Fruit fly (Drosophila melanogaster): Measurements from ENCODE around the gene mRpL4.

The mRpL4 gene

DNA sequence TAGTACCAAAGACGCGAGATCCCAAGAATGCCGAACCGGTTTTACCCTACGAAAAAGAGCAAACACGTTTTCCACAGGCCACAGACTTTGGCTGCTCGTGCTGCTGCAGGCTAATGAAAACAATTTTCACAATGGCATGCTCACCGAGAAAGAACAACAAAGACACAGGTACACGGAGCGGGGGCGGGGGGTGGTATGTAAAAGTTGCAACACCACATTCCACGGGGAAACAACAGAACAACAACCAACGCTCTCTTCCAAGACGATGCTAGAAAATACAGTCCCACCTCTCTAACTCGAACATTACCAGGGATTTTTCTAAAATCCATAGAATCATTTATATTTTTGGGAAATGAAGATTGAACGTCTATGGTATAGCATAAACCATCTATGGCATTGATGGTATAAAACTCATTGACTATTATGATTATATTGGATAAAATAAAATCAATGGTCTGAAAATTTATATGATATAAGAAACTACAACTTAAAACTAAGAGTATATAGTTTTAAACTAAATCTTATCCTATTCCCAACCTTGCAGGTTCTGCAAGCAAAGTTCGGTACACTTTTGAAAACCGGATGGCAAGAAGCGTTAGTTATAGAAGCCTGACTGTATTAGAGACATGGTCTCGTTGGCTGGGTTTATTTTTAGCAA lies 47.4 kb downstream of the mRpL4 start:
- TF ChIP-seq CG31627 (GFP tag; optimal IDR thresholded peaks at IDR 0.05) = peak; percentile 6
- peak; percentile 45 for TF ChIP-seq CG6808 (GFP tag; optimal IDR thresholded peaks at IDR 0.05)
- TF ChIP-seq achi (GFP tag; optimal IDR thresholded peaks at IDR 0.05) = peak; percentile 50
- TF ChIP-seq Blimp-1 (GFP tag; optimal IDR thresholded peaks at IDR 0.05) = no peak
- peak; percentile 4 for TF ChIP-seq topi (GFP tag; optimal IDR thresholded peaks at IDR 0.05)
- peak; percentile 4 for TF ChIP-seq CG10669 (GFP tag; optimal IDR thresholded peaks at IDR 0.05)
- no peak for TF ChIP-seq CG6792 (GFP tag; optimal IDR thresholded peaks at IDR 0.05)
- TF ChIP-seq lz (GFP tag; optimal IDR thresholded peaks at IDR 0.05) = peak; percentile 9
- TF ChIP-seq vri (GFP tag; optimal IDR thresholded peaks at IDR 0.05) = no peak
- peak; percentile 44 for TF ChIP-seq OdsH (GFP tag; optimal IDR thresholded peaks at IDR 0.05)
- no peak for TF ChIP-seq CG8319 (GFP tag; optimal IDR thresholded peaks at IDR 0.05)
- TF ChIP-seq Ets96B (tag; optimal IDR thresholded peaks at IDR 0.05) = peak; percentile 38
- peak; percentile 1 for TF ChIP-seq CG3919 (GFP tag; optimal IDR thresholded peaks at IDR 0.05)
- no peak for TF ChIP-seq esn (GFP tag; optimal IDR thresholded peaks at IDR 0.05)
- no peak for TF ChIP-seq ss (GFP tag; optimal IDR thresholded peaks at IDR 0.05)
- TF ChIP-seq Met (GFP tag; optimal IDR thresholded peaks at IDR 0.05) = peak; percentile 50
- peak; percentile 81 for TF ChIP-seq CG32006 (GFP tag; optimal IDR thresholded peaks at IDR 0.05)
- TF ChIP-seq CG34406 (GFP tag; optimal IDR thresholded peaks at IDR 0.05) = no peak
- TF ChIP-seq Sox15 (GFP tag; optimal IDR thresholded peaks at IDR 0.05) = no peak
- peak; percentile 16 for TF ChIP-seq dsx (GFP tag; optimal IDR thresholded peaks at IDR 0.05; ENCODE audit: poor library complexity, severe bottlenecking)
- TF ChIP-seq svp (GFP tag) = peak; percentile 44
- peak; percentile 34 for TF ChIP-seq Eip75B (GFP tag; optimal IDR thresholded peaks at IDR 0.05)
- TF ChIP-seq Sox14 (GFP tag; optimal IDR thresholded peaks at IDR 0.05) = peak; percentile 43
- peak in 1 of 2 experiments; percentile 46 for TF ChIP-seq salr (GFP tag; optimal IDR thresholded peaks at IDR 0.05)
- TF ChIP-seq Eip93F (GFP tag; optimal IDR thresholded peaks at IDR 0.05) = no peak
- TF ChIP-seq Gug (GFP tag; IDR thresholded peaks at IDR 0.05) = no peak; the same call in 1 of the 2 replicates
- no peak for TF ChIP-seq Sox102F (GFP tag; optimal IDR thresholded peaks at IDR 0.05)
- no peak for TF ChIP-seq fd85E (GFP tag; optimal IDR thresholded peaks at IDR 0.05)
- TF ChIP-seq pdm3 (GFP tag; optimal IDR thresholded peaks at IDR 0.05) = peak; percentile 56
- TF ChIP-seq Hr38 (GFP tag; optimal IDR thresholded peaks at IDR 0.05) = no peak
- peak; percentile 50 for TF ChIP-seq CG3032 (tag; optimal IDR thresholded peaks at IDR 0.05)
- TF ChIP-seq acj6 (GFP tag; optimal IDR thresholded peaks at IDR 0.05) = peak; percentile 50
- TF ChIP-seq CG11294 (GFP tag; IDR thresholded peaks at IDR 0.05) = no peak
- TF ChIP-seq CG15336 (GFP tag; IDR thresholded peaks at IDR 0.05) = peak; percentile 40; the same call in 1 of the 2 replicates
- peak; percentile 67 for TF ChIP-seq Eip78C (GFP tag)
- no peak for TF ChIP-seq CG9139 (GFP tag; optimal IDR thresholded peaks at IDR 0.05)
- no peak for TF ChIP-seq CG1621 (tag; optimal IDR thresholded peaks at IDR 0.05)
- no peak for TF ChIP-seq CG11902 (GFP tag; optimal IDR thresholded peaks at IDR 0.05)
- no peak for TF ChIP-seq CG7368 (GFP tag; optimal IDR thresholded peaks at IDR 0.05)
- TF ChIP-seq net (GFP tag; optimal IDR thresholded peaks at IDR 0.05) = no peak
- peak; percentile 52 for TF ChIP-seq Hr4 (GFP tag; optimal IDR thresholded peaks at IDR 0.05)
- no peak for TF ChIP-seq CG8632 (GFP tag; optimal IDR thresholded peaks at IDR 0.05)
- TF ChIP-seq eg (GFP tag; IDR thresholded peaks at IDR 0.05) = no peak
- TF ChIP-seq CG16779 (tag; optimal IDR thresholded peaks at IDR 0.05) = no peak
- peak; percentile 51 for TF ChIP-seq CG4318 (GFP tag; optimal IDR thresholded peaks at IDR 0.05)
- TF ChIP-seq CG10631 (GFP tag; optimal IDR thresholded peaks at IDR 0.05) = peak; percentile 62
- TF ChIP-seq Hr39 (GFP tag; optimal IDR thresholded peaks at IDR 0.05) = peak; percentile 13
- peak; percentile 38 for TF ChIP-seq fd59A (GFP tag; optimal IDR thresholded peaks at IDR 0.05)
- TF ChIP-seq dac (GFP tag; optimal IDR thresholded peaks at IDR 0.05) = no peak
- TF ChIP-seq cyc (GFP tag; optimal IDR thresholded peaks at IDR 0.05) = no peak
- TF ChIP-seq Lpt (GFP tag; optimal IDR thresholded peaks at IDR 0.05) = no peak
- TF ChIP-seq Ets21C (GFP tag; optimal IDR thresholded peaks at IDR 0.05) = no peak
